Worm (Caenorhabditis elegans) whole organism, L1 larva: ENCODE measurements around the gene fbxc-39.
"Not testable (repeated sequence)": the region's sequence is repeated elsewhere in the genome, so short reads cannot be mapped to it uniquely, and the experiment has no call there.

Experiments
- C16A3.4 ChIP-seq: fragments of 150-350 bp; optimal IDR thresholded peaks from 2 replicates; lab custom pipeline; 2014; ENCODE audit warnings: missing biosample characterization, missing genetic modification characterization
- blmp-1 ChIP-seq: fragments of 150-350 bp; optimal IDR thresholded peaks from 2 replicates; lab custom pipeline; 2014; ENCODE audit warnings: missing biosample characterization, missing genetic modification characterization
- ceh-63 ChIP-seq: fragments of 200-800 bp; sonication (Bioruptor generic); optimal IDR thresholded peaks from 2 replicates; lab custom pipeline; 2018; ENCODE audit warnings: mild to moderate bottlenecking, missing genetic modification characterization, missing compliant biosample characterization
- dsc-1 ChIP-seq: sonication (generic microtip); optimal IDR thresholded peaks from 2 replicates; lab custom pipeline; 2016; ENCODE audit warnings: mild to moderate bottlenecking, missing genetic modification characterization, missing compliant biosample characterization
- egl-13 ChIP-seq: sonication (generic microtip); optimal IDR thresholded peaks from 2 replicates; lab custom pipeline; 2016; ENCODE audit warnings: missing genotype, missing genetic modification reagents, missing genetic modification characterization, missing compliant biosample characterization
- ets-5 ChIP-seq: fragments of 200-800 bp; sonication (Bioruptor generic); IDR thresholded peaks from 2 replicates; pipeline ENCODE4 v1.3.6; 2022; ENCODE audit warnings: missing genetic modification characterization, missing compliant biosample characterization
- grh-1 ChIP-seq: fragments of 200-800 bp; sonication (Bioruptor generic); IDR thresholded peaks from 2 replicates; pipeline ENCODE4 v1.3.6; 2022; ENCODE audit warnings: missing genetic modification reagents, missing genetic modification characterization, missing compliant biosample characterization
- hlh-17 ChIP-seq: fragments of 200-800 bp; sonication (Bioruptor generic); optimal IDR thresholded peaks from 2 replicates; lab custom pipeline; 2018; ENCODE audit warnings: missing genetic modification characterization, mild to moderate bottlenecking, missing compliant biosample characterization, moderate library complexity, borderline replicate concordance
- irx-1 ChIP-seq: sonication (generic microtip); optimal IDR thresholded peaks from 2 replicates; lab custom pipeline; 2016; ENCODE audit warnings: missing genetic modification characterization, missing compliant biosample characterization
- lin-13 ChIP-seq: fragments of 150-350 bp; optimal IDR thresholded peaks from 2 replicates; lab custom pipeline; 2014; ENCODE audit warnings: missing biosample characterization, missing genetic modification reagents, missing genetic modification characterization
- lin-15B ChIP-seq: fragments of 150-350 bp; sonication (generic microtip); optimal IDR thresholded peaks from 3 replicates; lab custom pipeline; 2014; ENCODE audit warnings: missing biosample characterization, missing genetic modification characterization
- lir-3 ChIP-seq: sonication (generic microtip); optimal IDR thresholded peaks from 2 replicates; lab custom pipeline; 2016; ENCODE audit warnings: mild to moderate bottlenecking, missing genetic modification characterization, moderate library complexity, missing compliant biosample characterization; ENCODE audit not compliant: poor library complexity
- lsy-2 ChIP-seq, 2 experiments: fragments of 150-350 bp; optimal IDR thresholded peaks; 2 replicates each; lab custom pipeline; 2014; ENCODE audit warnings: missing biosample characterization in 2 of 2, missing genetic modification characterization in 2 of 2
- mdl-1 ChIP-seq, 2 experiments: fragments of 150-350 bp; optimal IDR thresholded peaks; 2 replicates each; lab custom pipeline; 2014 to 2017; ENCODE audit warnings: missing biosample characterization in 2 of 2, missing genetic modification characterization in 2 of 2, inconsistent platforms in 1 of 2
- mep-1 ChIP-seq: fragments of 150-350 bp; optimal IDR thresholded peaks from 2 replicates; lab custom pipeline; 2014; ENCODE audit warnings: missing biosample characterization, missing genetic modification characterization
- nhr-11 ChIP-seq: fragments of 150-350 bp; optimal IDR thresholded peaks from 2 replicates; lab custom pipeline; 2014; ENCODE audit warnings: missing biosample characterization, missing genetic modification characterization
- nhr-12 ChIP-seq: sonication (generic microtip); optimal IDR thresholded peaks from 2 replicates; lab custom pipeline; 2017; ENCODE audit warnings: missing biosample characterization, missing genetic modification characterization
- nhr-19 ChIP-seq: fragments of 200-800 bp; sonication (Bioruptor generic); conservative IDR thresholded peaks from 2 replicates; pipeline ENCODE4 v1.3.6; 2022; ENCODE audit warnings: missing genetic modification characterization, missing compliant biosample characterization
- nhr-76 ChIP-seq: sonication (generic microtip); optimal IDR thresholded peaks from 2 replicates; lab custom pipeline; 2017; ENCODE audit warnings: missing biosample characterization, missing genetic modification characterization
- nhr-90 ChIP-seq: sonication (generic microtip); optimal IDR thresholded peaks from 2 replicates; lab custom pipeline; 2016; ENCODE audit warnings: mild to moderate bottlenecking, missing genetic modification characterization, missing compliant biosample characterization; ENCODE audit not compliant: poor library complexity
- rnt-1 ChIP-seq: sonication (generic microtip); optimal IDR thresholded peaks from 2 replicates; lab custom pipeline; 2016; ENCODE audit warnings: mild to moderate bottlenecking, missing genetic modification characterization, moderate library complexity, missing compliant biosample characterization
- skn-1 ChIP-seq: fragments of 150-350 bp; optimal IDR thresholded peaks from 2 replicates; lab custom pipeline; 2014; ENCODE audit warnings: missing biosample characterization, missing genetic modification characterization
- snpc-4 ChIP-seq: fragments of 150-350 bp; optimal IDR thresholded peaks from 2 replicates; lab custom pipeline; 2014; ENCODE audit warnings: missing biosample characterization, missing genetic modification characterization
- sup-37 ChIP-seq: fragments of 200-800 bp; sonication (Bioruptor generic); optimal IDR thresholded peaks from 2 replicates; lab custom pipeline; 2018; ENCODE audit warnings: mild to moderate bottlenecking, missing genetic modification characterization, missing compliant biosample characterization
- tbx-2 ChIP-seq: sonication (generic microtip); optimal IDR thresholded peaks from 2 replicates; lab custom pipeline; 2016; ENCODE audit warnings: missing genetic modification characterization, missing compliant biosample characterization
- unc-98 ChIP-seq: fragments of 200-800 bp; sonication (Bioruptor generic); IDR thresholded peaks from 2 replicates; pipeline ENCODE4 v1.3.6; 2022; ENCODE audit warnings: missing genetic modification characterization, missing compliant biosample characterization
- xbp-1 ChIP-seq: sonication (generic microtip); optimal IDR thresholded peaks from 2 replicates; lab custom pipeline; 2016; ENCODE audit warnings: missing genetic modification characterization, missing compliant biosample characterization
- zag-1 ChIP-seq: fragments of 150-350 bp; optimal IDR thresholded peaks from 2 replicates; lab custom pipeline; 2014; ENCODE audit warnings: missing biosample characterization, missing genetic modification characterization
- zip-4 ChIP-seq: fragments of 200-800 bp; sonication (Bioruptor generic); optimal IDR thresholded peaks from 2 replicates; lab custom pipeline; 2018; ENCODE audit warnings: mild to moderate bottlenecking, missing genetic modification characterization, moderate library complexity, missing compliant biosample characterization
- ztf-11 ChIP-seq, 2 experiments: sonication (generic microtip); optimal IDR thresholded peaks; 2 replicates each; lab custom pipeline; 2016 to 2017; ENCODE audit warnings: missing genetic modification characterization in 2 of 2, missing biosample characterization in 1 of 2, missing compliant biosample characterization in 1 of 2
- ztf-4 ChIP-seq: fragments of 150-350 bp; optimal IDR thresholded peaks from 2 replicates; lab custom pipeline; 2014; ENCODE audit warnings: missing biosample characterization, missing genetic modification characterization

fbxc-39 gene

ce11 chrII:961961-962360 lies 26.6 kb upstream of the fbxc-39 start, which contains the start of gene C32B5.13:
C32B5.13 (minus strand) TSS chrII:962061.
- TF ChIP-seq egl-13 (tag; lab: Kevin White, UChicago) (no peak), blmp-1 (tag; lab: Kevin White, UChicago) (no peak), lin-15B (no peak), mdl-1 (tag; optimal IDR thresholded peaks at IDR 0.05; lab: Kevin White, UChicago) (no peak), zag-1 (tag; lab: Kevin White, UChicago) (no peak), lir-3 (no peak), mep-1 (tag; lab: Kevin White, UChicago) (no peak), nhr-19 (GFP tag; lab: Robert Waterston, UW) (no peak), zip-4 (GFP tag; lab: Kevin White, UChicago) (no peak), nhr-11 (no peak), ztf-11 (tag; optimal IDR thresholded peaks at IDR 0.05; lab: Kevin White, UChicago) (no peak), hlh-17 (GFP tag; lab: Kevin White, UChicago) (no peak), skn-1 (tag; lab: Kevin White, UChicago) (no peak), lsy-2 (tag; optimal IDR thresholded peaks at IDR 0.05; lab: Kevin White, UChicago) (no peak)

- not testable (repeated sequence) for TF ChIP-seq nhr-11; skn-1 (tag; lab: Kevin White, UChicago); nhr-76
- TF ChIP-seq, all 84 proteins: peak for 0; not testable (repeated sequence) for 84
These were observed 21.6 kb upstream of the fbxc-39 start, which contains the start of gene fbxc-18 for ce11 chrII:966962-967361. fbxc-18 (minus strand) TSS chrII:967062.

- TF ChIP-seq lin-13; ets-5 (GFP tag; lab: Robert Waterston, UW); snpc-4: not testable (repeated sequence)
These were observed 20.4 kb upstream of the fbxc-39 start, which contains the start of gene C32B5.6 for ce11 chrII:968106-968505. C32B5.6 (plus strand) TSS chrII:968406.

- TF ChIP-seq xbp-1 (no peak), sup-37 (GFP tag; lab: Kevin White, UChicago) (no peak)
These were observed 15.7 kb upstream of the fbxc-39 start, which contains the start of gene C32B5.15 for ce11 chrII:972850-973249. C32B5.15 (minus strand) TSS chrII:972950.

- no peak for TF ChIP-seq lsy-2 (tag; optimal IDR thresholded peaks at IDR 0.05; lab: Kevin White, UChicago)
- TF ChIP-seq nhr-12 (tag; lab: Kevin White, UChicago) = no peak
- TF ChIP-seq egl-13 (tag; lab: Kevin White, UChicago) = no peak
- no peak for TF ChIP-seq unc-98 (GFP tag; lab: Robert Waterston, UW)
- no peak for TF ChIP-seq mep-1 (tag; lab: Kevin White, UChicago)
- TF ChIP-seq ets-5 (GFP tag; lab: Robert Waterston, UW) = no peak
- no peak for TF ChIP-seq sup-37 (GFP tag; lab: Kevin White, UChicago)
- no peak for TF ChIP-seq tbx-2 (tag; lab: Kevin White, UChicago)
- TF ChIP-seq nhr-90 (tag; lab: Kevin White, UChicago) = no peak
- no peak for TF ChIP-seq irx-1 (tag; lab: Kevin White, UChicago)
- TF ChIP-seq dsc-1 = no peak
These were observed 14.5 kb upstream of the fbxc-39 start, which contains the start of gene fbxc-14 for ce11 chrII:973999-974398. fbxc-14 (plus strand) TSS chrII:974299.

- TF ChIP-seq lir-3 = no peak
- no peak for TF ChIP-seq ztf-4 (tag; lab: Kevin White, UChicago)
- TF ChIP-seq C16A3.4 = no peak
- TF ChIP-seq tbx-2 (tag; lab: Kevin White, UChicago) = no peak
- no peak for TF ChIP-seq lsy-2 (tag; optimal IDR thresholded peaks at IDR 0.05; lab: Kevin White, UChicago)
- no peak for TF ChIP-seq ceh-63
- TF ChIP-seq grh-1 (GFP tag; lab: Robert Waterston, UW) = no peak
- no peak for TF ChIP-seq rnt-1 (tag; lab: Kevin White, UChicago)
- TF ChIP-seq nhr-19 (GFP tag; lab: Robert Waterston, UW) = no peak
These were observed 9.4 kb upstream of the fbxc-39 start, which contains the start of the genes fbxc-17 and fbxc-15 for ce11 chrII:979135-979534. fbxc-17 (minus strand) TSS chrII:979235. fbxc-15 (plus strand) TSS chrII:979423.
